Fruit fly (Drosophila melanogaster): ENCODE data around the gene fax.

Gene fax

DNA sequence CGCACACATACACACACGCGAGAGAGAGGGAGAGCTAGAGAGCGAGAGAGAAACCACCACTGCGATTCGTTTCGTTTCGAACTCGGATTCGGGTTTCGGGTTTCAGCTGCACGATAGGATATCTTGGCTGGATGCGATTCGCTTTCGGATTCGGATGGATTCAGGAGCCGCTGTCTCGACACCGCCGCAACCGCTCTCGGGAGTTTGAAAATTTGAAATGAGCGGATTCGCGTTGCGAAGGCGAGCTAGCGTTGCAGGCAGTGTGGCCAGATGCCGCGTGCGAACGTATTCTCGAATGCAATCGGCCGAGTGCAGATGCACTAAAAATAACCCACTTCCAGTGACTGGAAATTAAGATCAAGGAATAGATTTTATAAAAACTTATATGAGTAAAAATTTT is at the start of gene fax (continued):
- TF ChIP-seq klu (GFP tag; IDR thresholded peaks at IDR 0.05) (no peak), Ssrp (tag; optimal IDR thresholded peaks at IDR 0.05) (no peak), CG7271 (tag; optimal IDR thresholded peaks at IDR 0.05) (peak; percentile 43), Six4 (GFP tag; optimal IDR thresholded peaks at IDR 0.05) (peak; percentile 58), Ptx1 (GFP tag; IDR thresholded peaks at IDR 0.05) (no peak), oc (tag; optimal IDR thresholded peaks at IDR 0.05) (no peak), Tbp (GFP tag; optimal IDR thresholded peaks at IDR 0.05) (no peak), CG8944 (GFP tag; optimal IDR thresholded peaks at IDR 0.05) (no peak), CG43689 (GFP tag; IDR thresholded peaks at IDR 0.05) (no peak), wor (GFP tag; IDR thresholded peaks at IDR 0.05) (no peak), rib (GFP tag; IDR thresholded peaks at IDR 0.05) (no peak), CG10209 (GFP tag; optimal IDR thresholded peaks at IDR 0.05) (no peak), CG1603 (tag; optimal IDR thresholded peaks at IDR 0.05) (peak; percentile 66), HmgZ (tag; optimal IDR thresholded peaks at IDR 0.05) (no peak), CG11504 (tag; optimal IDR thresholded peaks at IDR 0.05) (no peak), CG31224 (GFP tag; IDR thresholded peaks at IDR 0.05) (no peak), PHDP (tag; optimal IDR thresholded peaks at IDR 0.05) (peak; percentile 43), CG1529 (GFP tag; optimal IDR thresholded peaks at IDR 0.05) (no peak), Nf-YC (tag; optimal IDR thresholded peaks at IDR 0.05) (peak; percentile 58), CG2199 (GFP tag; IDR thresholded peaks at IDR 0.05) (no peak; the same call in 2 of the 3 replicates), Dp (GFP tag; optimal IDR thresholded peaks at IDR 0.05) (peak; percentile 67), Atf6 (GFP tag; IDR thresholded peaks at IDR 0.05) (no peak), CG32532 (GFP tag; IDR thresholded peaks at IDR 0.05) (peak; percentile 29; the same call in 1 of the 2 replicates), sug (tag; optimal IDR thresholded peaks at IDR 0.05) (no peak), CG8359 (GFP tag; optimal IDR thresholded peaks at IDR 0.05; ENCODE audit: borderline replicate concordance) (no peak), Asciz (GFP tag; optimal IDR thresholded peaks at IDR 0.05) (peak; percentile 17), ara (GFP tag; IDR thresholded peaks at IDR 0.05) (no peak), row (GFP tag; IDR thresholded peaks at IDR 0.05) (peak; percentile 46; the same call in 1 of the 3 replicates), vvl (GFP tag; IDR thresholded peaks at IDR 0.05) (peak; percentile 61; the same call in 1 of the 2 replicates), CG32772 (GFP tag; IDR thresholded peaks at IDR 0.05) (no peak), Awh (GFP tag; IDR thresholded peaks at IDR 0.05) (no peak), CG10979 (tag; optimal IDR thresholded peaks at IDR 0.05) (peak; percentile 41), NfI (GFP tag; optimal IDR thresholded peaks at IDR 0.05) (peak; percentile 2), CG16813 (GFP tag; IDR thresholded peaks at IDR 0.05; ENCODE audit: partially characterized antibody) (0 out of 3 replicates have a peak, but pooled peaks have one; percentile 8), Jarid2 (GFP tag; optimal IDR thresholded peaks at IDR 0.05) (no peak), CG18619 (GFP tag; optimal IDR thresholded peaks at IDR 0.05) (peak; percentile 2), Sry-δ (GFP tag; optimal IDR thresholded peaks at IDR 0.05) (peak; percentile 17), tin (GFP tag; optimal IDR thresholded peaks at IDR 0.05) (no peak), BEAF-32 (GFP tag; optimal IDR thresholded peaks at IDR 0.05) (no peak), bcd (GFP tag; optimal IDR thresholded peaks at IDR 0.05) (no peak), Hr78 (GFP tag; optimal IDR thresholded peaks at IDR 0.05) (no peak), grau (tag; optimal IDR thresholded peaks at IDR 0.05) (peak; percentile 29), D19A (tag; optimal IDR thresholded peaks at IDR 0.05) (no peak), toy (GFP tag; IDR thresholded peaks at IDR 0.05) (no peak), CG8290 (GFP tag; optimal IDR thresholded peaks at IDR 0.05) (peak; percentile 52), CG8290 (tag; optimal IDR thresholded peaks at IDR 0.05) (peak; percentile 71 to 78), fd102C (GFP tag; optimal IDR thresholded peaks at IDR 0.05) (peak; percentile 25), pita (GFP tag; optimal IDR thresholded peaks at IDR 0.05) (no peak), chif (GFP tag; optimal IDR thresholded peaks at IDR 0.05) (peak in 1 of 2 experiments; percentile 5), Sox102F (GFP tag; optimal IDR thresholded peaks at IDR 0.05) (no peak), HLHmδ (GFP tag; optimal IDR thresholded peaks at IDR 0.05) (peak; percentile 91)

Measured in whole organism, embryonic.